Worm (Caenorhabditis elegans): Measurements from ENCODE around the gene gpcp-1.

The gpcp-1 gene

ce11 chrX:3102817-3103216 lies 7.6 kb downstream of the gpcp-1 start:
- TF ChIP-seq egl-27 (tag; optimal IDR thresholded peaks at IDR 0.05) (no peak), nhr-28 (tag; optimal IDR thresholded peaks at IDR 0.05) (no peak), hmg-11 (tag; optimal IDR thresholded peaks at IDR 0.05) (peak; percentile 48), elt-2 (tag; optimal IDR thresholded peaks at IDR 0.05) (peak; percentile 28), ceh-28 (tag; optimal IDR thresholded peaks at IDR 0.05) (peak; percentile 21), nfya-1 (tag; optimal IDR thresholded peaks at IDR 0.05; ENCODE audit: insufficient read depth) (peak; percentile 63), egl-5 (tag; optimal IDR thresholded peaks at IDR 0.05) (peak; percentile 7), lin-39 (tag; optimal IDR thresholded peaks at IDR 0.05) (peak; percentile 67), snpc-4 (tag; optimal IDR thresholded peaks at IDR 0.05) (peak; percentile 1), ZK546.5 (tag; optimal IDR thresholded peaks at IDR 0.05) (no peak), fos-1 (tag; optimal IDR thresholded peaks at IDR 0.05) (no peak), elt-3 (tag; optimal IDR thresholded peaks at IDR 0.05) (no peak)

- TF ChIP-seq skn-1 (tag; optimal IDR thresholded peaks at IDR 0.05), result peak; percentile 10
- TF ChIP-seq pha-4 (tag; optimal IDR thresholded peaks at IDR 0.05), result peak; percentile 84
- peak; percentile 2 for TF ChIP-seq ceh-28 (tag; optimal IDR thresholded peaks at IDR 0.05)
- no peak for TF ChIP-seq ceh-9 (tag; optimal IDR thresholded peaks at IDR 0.05)
- TF ChIP-seq nhr-23 (tag; optimal IDR thresholded peaks at IDR 0.05), result no peak
- TF ChIP-seq egl-5 (tag; optimal IDR thresholded peaks at IDR 0.05), result peak; percentile 55
- TF ChIP-seq fkh-10 (GFP tag; optimal IDR thresholded peaks at IDR 0.05), result no peak
- TF ChIP-seq jun-1 (tag; optimal IDR thresholded peaks at IDR 0.05), result peak; percentile 58
- no peak for TF ChIP-seq fkh-2 (tag; optimal IDR thresholded peaks at IDR 0.05)
- TF ChIP-seq eor-1 (tag; optimal IDR thresholded peaks at IDR 0.05), result no peak
- peak; percentile 90 for TF ChIP-seq elt-2 (tag; optimal IDR thresholded peaks at IDR 0.05)
- TF ChIP-seq pqm-1 (tag; optimal IDR thresholded peaks at IDR 0.05), result peak; percentile 87
Observed at ce11 chrX:3102165-3102564, 8.3 kb downstream of the gpcp-1 start, which contains the start of gene ztf-13. ztf-13 (minus strand) TSS chrX:3102175.

- no peak for TF ChIP-seq fos-1 (tag; optimal IDR thresholded peaks at IDR 0.05)
- no peak for TF ChIP-seq lin-15B (tag; optimal IDR thresholded peaks at IDR 0.05)
- no peak for TF ChIP-seq nhr-76 (tag; optimal IDR thresholded peaks at IDR 0.05)
- peak; percentile 66 for TF ChIP-seq pha-4 (tag; optimal IDR thresholded peaks at IDR 0.05)
- TF ChIP-seq egl-5 (tag; optimal IDR thresholded peaks at IDR 0.05), result peak; percentile 59
Observed at ce11 chrX:3101562-3101961, 8.9 kb downstream of the gpcp-1 start.

DNA sequence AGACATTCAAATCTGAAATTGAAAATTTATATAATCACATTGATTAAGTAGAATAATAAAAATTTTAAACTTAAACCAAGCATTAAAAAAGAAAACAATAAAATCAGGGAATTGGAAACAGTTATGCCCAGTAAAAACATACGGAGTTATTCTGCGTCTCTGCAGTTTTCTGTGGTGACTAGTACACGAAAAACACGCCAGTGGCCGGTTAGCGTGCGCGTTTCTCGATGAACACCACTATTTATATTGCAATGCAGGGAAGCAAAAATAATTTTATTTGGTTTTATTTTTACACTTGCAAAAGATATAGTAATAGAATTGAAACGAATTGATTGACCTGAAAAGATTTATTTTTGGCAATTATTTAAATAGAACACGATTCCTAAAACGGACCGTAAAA lies 10.6 kb downstream of the gpcp-1 start, which contains the start of gene sec-3:
sec-3 (minus strand) TSS at position 21 of the 400 bp plus-strand sequence.
- peak; percentile 66 for TF ChIP-seq ceh-28 (tag; optimal IDR thresholded peaks at IDR 0.05)
- TF ChIP-seq eor-1 (tag; optimal IDR thresholded peaks at IDR 0.05), result no peak
- no peak for TF ChIP-seq nhr-67 (tag; optimal IDR thresholded peaks at IDR 0.05)
- TF ChIP-seq nhr-237 (tag; optimal IDR thresholded peaks at IDR 0.05), result no peak
- no peak for TF ChIP-seq nhr-11 (tag; optimal IDR thresholded peaks at IDR 0.05)
- peak; percentile 58 for TF ChIP-seq nhr-77 (tag; optimal IDR thresholded peaks at IDR 0.05)
- peak; percentile 55 for TF ChIP-seq fos-1 (tag; optimal IDR thresholded peaks at IDR 0.05)
- TF ChIP-seq nhr-25 (tag; optimal IDR thresholded peaks at IDR 0.05), result peak; percentile 82
- peak; percentile 97 for TF ChIP-seq pha-4 (tag; optimal IDR thresholded peaks at IDR 0.05)
- TF ChIP-seq egl-27 (tag; optimal IDR thresholded peaks at IDR 0.05), result no peak
- peak; percentile 61 for TF ChIP-seq lin-15B (tag; optimal IDR thresholded peaks at IDR 0.05)
- TF ChIP-seq unc-62 (GFP tag; optimal IDR thresholded peaks at IDR 0.05), result peak; percentile 4
- TF ChIP-seq ceh-82 (tag; optimal IDR thresholded peaks at IDR 0.05), result peak; percentile 39
- TF ChIP-seq mdl-1 (tag; optimal IDR thresholded peaks at IDR 0.05), result no peak
- peak; percentile 64 for TF ChIP-seq skn-1 (tag; optimal IDR thresholded peaks at IDR 0.05)
- peak; percentile 83 for TF ChIP-seq lin-39 (tag; optimal IDR thresholded peaks at IDR 0.05)
- peak; percentile 88 for TF ChIP-seq snpc-4 (tag; optimal IDR thresholded peaks at IDR 0.05)
- TF ChIP-seq nhr-76 (tag; optimal IDR thresholded peaks at IDR 0.05), result no peak
- TF ChIP-seq egl-5 (tag; optimal IDR thresholded peaks at IDR 0.05), result peak; percentile 84
- peak; percentile 72 for TF ChIP-seq tbx-2 (tag; optimal IDR thresholded peaks at IDR 0.05)
- TF ChIP-seq jun-1 (tag; optimal IDR thresholded peaks at IDR 0.05), result peak; percentile 76
- TF ChIP-seq ama-1 (optimal IDR thresholded peaks at IDR 0.05), result peak; percentile 59
- TF ChIP-seq elt-2 (tag; optimal IDR thresholded peaks at IDR 0.05), result peak; percentile 81
- TF ChIP-seq ztf-4 (tag; optimal IDR thresholded peaks at IDR 0.05), result peak; percentile 70
- no peak for TF ChIP-seq nhr-12 (tag; optimal IDR thresholded peaks at IDR 0.05)
- TF ChIP-seq fkh-10 (GFP tag; optimal IDR thresholded peaks at IDR 0.05), result no peak
- peak; percentile 35 for TF ChIP-seq pqm-1 (tag; optimal IDR thresholded peaks at IDR 0.05)
- TF ChIP-seq nhr-43 (tag; optimal IDR thresholded peaks at IDR 0.05; ENCODE audit: poor library complexity, severe bottlenecking), result peak; percentile 84
- TF ChIP-seq aly-2 (tag; optimal IDR thresholded peaks at IDR 0.05), result peak; percentile 23
- TF ChIP-seq lsy-12 (tag; optimal IDR thresholded peaks at IDR 0.05), result peak; percentile 71
- TF ChIP-seq nfya-1 (tag; optimal IDR thresholded peaks at IDR 0.05; ENCODE audit: insufficient read depth), result peak; percentile 85
- peak; percentile 64 for TF ChIP-seq R02D3.7 (tag; optimal IDR thresholded peaks at IDR 0.05)
- TF ChIP-seq nhr-23 (tag; optimal IDR thresholded peaks at IDR 0.05), result peak; percentile 92
- TF ChIP-seq hmg-11 (tag; optimal IDR thresholded peaks at IDR 0.05), result peak; percentile 89

Data from whole organism, L3 larva.